Fruit fly (Drosophila melanogaster): ENCODE data around the gene janB.

The janB gene

dm6 chr3R:30021559-30022451 lies 16.7 kb downstream of the janB start, which contains the start of gene Mgat2:
Gene Mgat2 (minus strand): TSS chr3R:30022221.
- TF ChIP-seq CG10669 (GFP tag; optimal IDR thresholded peaks at IDR 0.05) (peak; percentile 35), Eip78C (GFP tag) (peak; percentile 80), CG15336 (GFP tag; IDR thresholded peaks at IDR 0.05) (peak; percentile 74), dac (GFP tag; optimal IDR thresholded peaks at IDR 0.05) (no peak), eg (GFP tag; IDR thresholded peaks at IDR 0.05) (peak; percentile 62; the same call in 2 of the 3 replicates), CG16779 (tag; optimal IDR thresholded peaks at IDR 0.05) (peak; percentile 50), CG8319 (GFP tag; optimal IDR thresholded peaks at IDR 0.05) (no peak), CG1621 (tag; optimal IDR thresholded peaks at IDR 0.05) (peak; percentile 42), CG8119 (GFP tag; IDR thresholded peaks at IDR 0.05) (peak; percentile 63; the same call in 2 of the 3 replicates), Lpt (GFP tag; optimal IDR thresholded peaks at IDR 0.05) (peak; percentile 68), CG6854 (GFP tag; optimal IDR thresholded peaks at IDR 0.05) (peak; percentile 92), CG34406 (GFP tag; optimal IDR thresholded peaks at IDR 0.05) (peak; percentile 4), ss (GFP tag; optimal IDR thresholded peaks at IDR 0.05) (no peak), Hr4 (GFP tag; optimal IDR thresholded peaks at IDR 0.05) (no peak), esn (GFP tag; optimal IDR thresholded peaks at IDR 0.05) (peak; percentile 54), Blimp-1 (GFP tag; optimal IDR thresholded peaks at IDR 0.05) (peak; percentile 99), topi (GFP tag; optimal IDR thresholded peaks at IDR 0.05) (peak; percentile 10)

DNA sequence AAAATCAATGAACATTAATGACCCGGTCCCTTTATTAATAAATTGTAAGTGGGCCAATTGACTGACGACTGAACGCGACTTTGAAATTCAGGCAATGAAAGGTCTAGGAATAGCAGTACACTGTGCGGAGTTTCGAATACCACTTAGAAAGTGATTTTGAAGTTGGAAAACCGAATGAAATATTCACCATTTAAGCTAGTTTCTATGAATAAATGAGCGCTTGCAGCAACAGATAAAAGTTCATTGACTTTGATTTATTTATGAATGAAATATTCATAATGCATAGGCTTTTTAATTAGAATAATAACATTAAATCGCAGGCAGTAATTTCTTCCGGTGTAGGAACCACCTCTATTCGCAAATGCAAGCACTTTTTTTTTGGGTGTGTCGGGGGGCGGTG lies 17.5 kb downstream of the janB start:
- TF ChIP-seq Hr38 (GFP tag; optimal IDR thresholded peaks at IDR 0.05) (no peak), cyc (GFP tag; optimal IDR thresholded peaks at IDR 0.05) (peak; percentile 5), lz (GFP tag; optimal IDR thresholded peaks at IDR 0.05) (peak; percentile 11), pdm3 (GFP tag; optimal IDR thresholded peaks at IDR 0.05) (no peak), CG6808 (GFP tag; optimal IDR thresholded peaks at IDR 0.05) (no peak), CG8119 (GFP tag; IDR thresholded peaks at IDR 0.05) (peak; percentile 52), CG8319 (GFP tag; optimal IDR thresholded peaks at IDR 0.05) (no peak), Gug (GFP tag; IDR thresholded peaks at IDR 0.05) (peak; percentile 50; the same call in 1 of the 2 replicates), Lpt (GFP tag; optimal IDR thresholded peaks at IDR 0.05) (no peak), Hr39 (GFP tag; optimal IDR thresholded peaks at IDR 0.05) (peak; percentile 8), Met (GFP tag; optimal IDR thresholded peaks at IDR 0.05) (peak; percentile 31), CG6276 (GFP tag; optimal IDR thresholded peaks at IDR 0.05) (peak; percentile 56), CG34406 (GFP tag; optimal IDR thresholded peaks at IDR 0.05) (peak; percentile 17), CG16779 (tag; optimal IDR thresholded peaks at IDR 0.05) (no peak), salr (GFP tag; optimal IDR thresholded peaks at IDR 0.05) (no peak), CG11762 (GFP tag; optimal IDR thresholded peaks at IDR 0.05; ENCODE audit: insufficient read depth) (no peak), CG8632 (GFP tag; optimal IDR thresholded peaks at IDR 0.05) (no peak), Sox14 (GFP tag; optimal IDR thresholded peaks at IDR 0.05) (peak; percentile 7), ss (GFP tag; optimal IDR thresholded peaks at IDR 0.05) (peak in 1 of 2 experiments; percentile 18), Sox15 (GFP tag; optimal IDR thresholded peaks at IDR 0.05) (no peak), fd59A (GFP tag; optimal IDR thresholded peaks at IDR 0.05) (peak; percentile 25), CG3032 (tag; optimal IDR thresholded peaks at IDR 0.05) (peak; percentile 23), fd85E (GFP tag; optimal IDR thresholded peaks at IDR 0.05) (no peak), topi (GFP tag; optimal IDR thresholded peaks at IDR 0.05) (peak; percentile 12), CG1621 (tag; optimal IDR thresholded peaks at IDR 0.05) (no peak), CG6163 (GFP tag; IDR thresholded peaks at IDR 0.05) (peak; percentile 74; the same call in 2 of the 3 replicates), Hr4 (GFP tag; optimal IDR thresholded peaks at IDR 0.05) (no peak), CG11902 (GFP tag; optimal IDR thresholded peaks at IDR 0.05) (no peak), vri (GFP tag; optimal IDR thresholded peaks at IDR 0.05) (no peak), CG11294 (GFP tag; IDR thresholded peaks at IDR 0.05) (peak; percentile 12; the same call in 1 of the 2 replicates), net (GFP tag; optimal IDR thresholded peaks at IDR 0.05) (peak; percentile 33), OdsH (GFP tag; optimal IDR thresholded peaks at IDR 0.05) (no peak), CG10669 (GFP tag; optimal IDR thresholded peaks at IDR 0.05) (peak; percentile 9), Eip93F (GFP tag; optimal IDR thresholded peaks at IDR 0.05) (no peak), fkh (GFP tag; optimal IDR thresholded peaks at IDR 0.05) (no peak), Blimp-1 (GFP tag; optimal IDR thresholded peaks at IDR 0.05) (no peak), CG6792 (GFP tag; optimal IDR thresholded peaks at IDR 0.05) (peak; percentile 24), CG7368 (GFP tag; optimal IDR thresholded peaks at IDR 0.05) (no peak), CG4318 (GFP tag; optimal IDR thresholded peaks at IDR 0.05) (no peak), achi (GFP tag; optimal IDR thresholded peaks at IDR 0.05) (peak; percentile 1)

All from whole organism, prepupa.